Worm (Caenorhabditis elegans) whole organism, young adult: Measurements from ENCODE around the gene C38D4.10.
"Not testable (repeated sequence)": the region's sequence is repeated elsewhere in the genome, so short reads cannot be mapped to it uniquely, and the experiment has no call there.

ENCODE experiments used
- B0035.1 ChIP-seq: sonication (generic microtip); optimal IDR thresholded peaks from 2 replicates; lab custom pipeline; 2016; ENCODE audit warnings: missing genetic modification characterization, mild to moderate bottlenecking, missing compliant biosample characterization, missing genotype, missing genetic modification reagents
- B0261.1 ChIP-seq: sonication (generic microtip); optimal IDR thresholded peaks from 2 replicates; lab custom pipeline; 2016; ENCODE audit warnings: mild to moderate bottlenecking, missing genetic modification characterization, moderate library complexity, missing compliant biosample characterization
- B0336.3 ChIP-seq: fragments of 200-800 bp; sonication (Bioruptor generic); IDR thresholded peaks from 2 replicates; pipeline ENCODE4 v1.3.6; 2022; ENCODE audit warnings: missing genetic modification characterization, missing compliant biosample characterization
- D2030.7 ChIP-seq: fragments of 200-800 bp; sonication (Bioruptor generic); IDR thresholded peaks from 2 replicates; pipeline ENCODE4 v1.3.6; 2022; ENCODE audit warnings: missing genetic modification reagents, missing genetic modification characterization, missing compliant biosample characterization
- F22D6.2 ChIP-seq: sonication (generic microtip); optimal IDR thresholded peaks from 2 replicates; lab custom pipeline; 2016; ENCODE audit warnings: mild to moderate bottlenecking, missing genetic modification characterization, missing compliant biosample characterization
- F52B5.7 ChIP-seq: sonication (generic microtip); optimal IDR thresholded peaks from 2 replicates; lab custom pipeline; 2016; ENCODE audit warnings: mild to moderate bottlenecking, missing genetic modification characterization, missing compliant biosample characterization
- Y56A3A.18 ChIP-seq: fragments of 200-800 bp; sonication (Bioruptor generic); IDR thresholded peaks from 2 replicates; pipeline ENCODE4 v1.3.6; 2022; ENCODE audit warnings: missing genetic modification reagents, missing genetic modification characterization, missing compliant biosample characterization
- Y79H2A.3 ChIP-seq: fragments of 200-800 bp; sonication (Bioruptor generic); conservative IDR thresholded peaks from 2 replicates; pipeline ENCODE4 v1.3.6; 2022; ENCODE audit warnings: missing genetic modification reagents, missing genetic modification characterization, missing compliant biosample characterization
- ZK185.1 ChIP-seq: sonication (generic microtip); optimal IDR thresholded peaks from 2 replicates; lab custom pipeline; 2016; ENCODE audit warnings: mild to moderate bottlenecking, missing genetic modification characterization, missing compliant biosample characterization; ENCODE audit not compliant: poor library complexity, severe bottlenecking
- attf-5 ChIP-seq: fragments of 200-800 bp; sonication (Bioruptor generic); optimal IDR thresholded peaks from 2 replicates; lab custom pipeline; 2018; ENCODE audit warnings: mild to moderate bottlenecking, missing genetic modification characterization, missing compliant biosample characterization
- bed-2 ChIP-seq: fragments of 200-800 bp; sonication (Bioruptor generic); IDR thresholded peaks from 2 replicates; pipeline ENCODE4 v1.3.6; 2022; ENCODE audit warnings: missing genetic modification reagents, missing genetic modification characterization, missing compliant biosample characterization
- cebp-1 ChIP-seq, 2 experiments: fragments of 200-800 bp in 1 of 2; sonication (Bioruptor generic) in 1 of 2; sonication (generic microtip) in 1 of 2; IDR thresholded peaks in 1 of 2; optimal IDR thresholded peaks in 1 of 2; 2 replicates each; pipeline versions ENCODE4 v1.3.6 to Lab custom; 2017 to 2022; ENCODE audit warnings: missing compliant biosample characterization in 2 of 2, missing genetic modification characterization in 2 of 2, mild to moderate bottlenecking in 1 of 2, missing genetic modification reagents in 1 of 2, moderate library complexity in 1 of 2
- ceh-79 ChIP-seq: sonication (generic microtip); optimal IDR thresholded peaks from 2 replicates; lab custom pipeline; 2017; ENCODE audit warnings: mild to moderate bottlenecking, missing genetic modification characterization, missing compliant biosample characterization
- die-1 ChIP-seq: sonication (generic microtip); optimal IDR thresholded peaks from 2 replicates; lab custom pipeline; 2016; ENCODE audit warnings: missing genotype, mild to moderate bottlenecking, missing genetic modification characterization, missing compliant biosample characterization
- dpl-1 ChIP-seq: fragments of 150-350 bp; optimal IDR thresholded peaks from 2 replicates; lab custom pipeline; 2014; ENCODE audit warnings: missing biosample characterization, missing genetic modification reagents, missing genetic modification characterization
- gei-17 ChIP-seq: fragments of 200-800 bp; sonication (Bioruptor generic); optimal IDR thresholded peaks from 2 replicates; lab custom pipeline; 2018; ENCODE audit warnings: mild to moderate bottlenecking, missing genetic modification characterization, missing compliant biosample characterization
- hsf-1 ChIP-seq: fragments of 200-800 bp; sonication (Bioruptor generic); IDR thresholded peaks from 2 replicates; pipeline ENCODE4 v1.3.6; 2022; ENCODE audit warnings: missing genetic modification reagents, missing genetic modification characterization, missing compliant biosample characterization
- lag-1 ChIP-seq: fragments of 200-800 bp; sonication (Bioruptor generic); IDR thresholded peaks from 2 replicates; pipeline ENCODE4 v1.3.6; 2022; ENCODE audit warnings: missing genetic modification reagents, missing genetic modification characterization, missing compliant biosample characterization
- let-526 ChIP-seq: fragments of 200-800 bp; sonication (Bioruptor generic); IDR thresholded peaks from 2 replicates; pipeline ENCODE4 v1.3.6; 2022; ENCODE audit warnings: missing genetic modification reagents, missing genetic modification characterization, missing compliant biosample characterization
- lsl-1 ChIP-seq: fragments of 200-800 bp; sonication (Bioruptor generic); optimal IDR thresholded peaks from 2 replicates; lab custom pipeline; 2018; ENCODE audit warnings: mild to moderate bottlenecking, missing genetic modification characterization, moderate library complexity, missing compliant biosample characterization
- madf-10 ChIP-seq: sonication (generic microtip); optimal IDR thresholded peaks from 2 replicates; lab custom pipeline; 2016; ENCODE audit warnings: mild to moderate bottlenecking, missing genetic modification characterization, missing compliant biosample characterization
- madf-3 ChIP-seq: fragments of 200-800 bp; sonication (Bioruptor generic); IDR thresholded peaks from 2 replicates; pipeline ENCODE4 v1.3.6; 2022; ENCODE audit warnings: missing genetic modification reagents, missing genetic modification characterization, missing compliant biosample characterization
- mes-4 ChIP-seq: sonication (generic microtip); optimal IDR thresholded peaks from 2 replicates; lab custom pipeline; 2016; ENCODE audit warnings: missing genotype, missing genetic modification characterization, missing compliant biosample characterization
- mxl-1 ChIP-seq: sonication (generic microtip); optimal IDR thresholded peaks from 2 replicates; lab custom pipeline; 2016; ENCODE audit warnings: missing genetic modification characterization, missing compliant biosample characterization
- nfya-1 ChIP-seq: sonication (generic microtip); optimal IDR thresholded peaks from 2 replicates; lab custom pipeline; 2017; ENCODE audit warnings: antibody characterized with exemption, missing compliant biosample characterization, missing genetic modification characterization, borderline replicate concordance; ENCODE audit not compliant: insufficient read depth
- nfya-2 ChIP-seq: fragments of 200-800 bp; sonication (Bioruptor generic); IDR thresholded peaks from 2 replicates; pipeline ENCODE4 v1.3.6; 2022; ENCODE audit warnings: missing genetic modification reagents, missing genetic modification characterization, missing compliant biosample characterization
- nhr-27 ChIP-seq: fragments of 200-800 bp; sonication (Bioruptor generic); optimal IDR thresholded peaks from 2 replicates; lab custom pipeline; 2018; ENCODE audit warnings: mild to moderate bottlenecking, missing genetic modification characterization, moderate library complexity, missing compliant biosample characterization
- nhr-80 ChIP-seq: sonication (generic microtip); optimal IDR thresholded peaks from 2 replicates; lab custom pipeline; 2016; ENCODE audit warnings: missing genetic modification characterization, missing compliant biosample characterization
- nhr-90 ChIP-seq: sonication (generic microtip); optimal IDR thresholded peaks from 2 replicates; lab custom pipeline; 2016; ENCODE audit warnings: missing genotype, mild to moderate bottlenecking, missing genetic modification characterization, missing compliant biosample characterization
- snpc-4 ChIP-seq, 5 experiments: fragments of 150-350 bp in 1 of 5; sonication (generic microtip) in 4 of 5; optimal IDR thresholded peaks; 2 replicates each; lab custom pipeline; 2014 to 2018; ENCODE audit warnings: missing genetic modification characterization in 5 of 5, missing biosample characterization in 3 of 5, antibody characterized with exemption in 2 of 5, mild to moderate bottlenecking in 2 of 5, missing compliant biosample characterization in 2 of 5, missing genotype in 2 of 5, moderate library complexity in 2 of 5, missing genetic modification reagents in 1 of 5
- somi-1 ChIP-seq: fragments of 200-800 bp; sonication (Bioruptor generic); optimal IDR thresholded peaks from 2 replicates; lab custom pipeline; 2018; ENCODE audit warnings: mild to moderate bottlenecking, missing genetic modification characterization, missing compliant biosample characterization
- xnd-1 ChIP-seq: sonication (generic microtip); optimal IDR thresholded peaks from 2 replicates; lab custom pipeline; 2016; ENCODE audit warnings: missing genotype, missing genetic modification reagents, missing genetic modification characterization, missing compliant biosample characterization
- ztf-22 ChIP-seq: fragments of 200-800 bp; sonication (Bioruptor generic); optimal IDR thresholded peaks from 2 replicates; lab custom pipeline; 2018; ENCODE audit warnings: mild to moderate bottlenecking, missing genetic modification characterization, moderate library complexity, missing compliant biosample characterization
- ztf-25 ChIP-seq: fragments of 200-800 bp; sonication (Bioruptor generic); IDR thresholded peaks from 2 replicates; pipeline ENCODE4 v1.3.6; 2022; ENCODE audit warnings: missing genetic modification reagents, missing genetic modification characterization, missing compliant biosample characterization
- ztf-28 ChIP-seq: fragments of 200-800 bp; sonication (Bioruptor generic); IDR thresholded peaks from 2 replicates; pipeline ENCODE4 v1.3.6; 2022; ENCODE audit warnings: missing genetic modification reagents, missing genetic modification characterization, missing compliant biosample characterization
- ztf-6 ChIP-seq: fragments of 200-800 bp; sonication (Bioruptor generic); IDR thresholded peaks from 2 replicates; pipeline ENCODE4 v1.3.6; 2022; ENCODE audit warnings: missing genetic modification reagents, missing genetic modification characterization, missing compliant biosample characterization

C38D4.10 gene

ce11 chrIII:4740820-4741219 is 41.5 kb upstream of the C38D4.10 start:
- TF ChIP-seq lag-1 (GFP tag; lab: Robert Waterston, UW) = no peak
- no peak for TF ChIP-seq ztf-28 (GFP tag; lab: Robert Waterston, UW)
- TF ChIP-seq cebp-1 (GFP tag; IDR thresholded peaks at IDR 0.05; lab: Robert Waterston, UW) = no peak
- TF ChIP-seq cebp-1 (tag; optimal IDR thresholded peaks at IDR 0.05; lab: Kevin White, UChicago) = peak; percentile 48
- TF ChIP-seq madf-3 = no peak
- TF ChIP-seq nhr-80 (tag; lab: Kevin White, UChicago) = peak; percentile 32
- no peak for TF ChIP-seq die-1 (tag; lab: Kevin White, UChicago)
- no peak for TF ChIP-seq nfya-1 (tag; lab: Kevin White, UChicago)
- no peak for TF ChIP-seq nfya-2 (GFP tag; lab: Robert Waterston, UW)

DNA sequence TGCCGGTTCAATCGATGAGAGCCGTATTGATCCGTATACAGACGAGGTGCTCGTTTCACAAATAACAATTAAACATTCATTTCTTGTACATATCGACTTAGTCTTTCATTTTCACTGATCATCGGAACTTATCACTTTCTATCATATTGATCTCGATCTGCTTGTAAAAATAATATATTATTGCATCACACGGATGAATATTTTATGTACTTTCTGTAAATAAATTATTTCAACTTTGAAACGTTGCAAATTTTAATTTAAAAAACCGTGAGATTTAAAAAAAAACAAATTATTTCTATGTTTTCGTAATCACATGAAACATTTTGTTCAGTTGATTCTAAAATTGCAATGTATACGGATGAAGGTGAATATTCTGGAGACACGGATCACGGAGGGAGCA is 39.7 kb upstream of the C38D4.10 start, which contains the start of gene twk-6:
twk-6 (plus strand) TSS at position 301 of the 400 bp plus-strand sequence.
- TF ChIP-seq madf-10 (tag; lab: Kevin White, UChicago); mxl-1 (tag; lab: Kevin White, UChicago); B0035.1: not testable (repeated sequence)

DNA sequence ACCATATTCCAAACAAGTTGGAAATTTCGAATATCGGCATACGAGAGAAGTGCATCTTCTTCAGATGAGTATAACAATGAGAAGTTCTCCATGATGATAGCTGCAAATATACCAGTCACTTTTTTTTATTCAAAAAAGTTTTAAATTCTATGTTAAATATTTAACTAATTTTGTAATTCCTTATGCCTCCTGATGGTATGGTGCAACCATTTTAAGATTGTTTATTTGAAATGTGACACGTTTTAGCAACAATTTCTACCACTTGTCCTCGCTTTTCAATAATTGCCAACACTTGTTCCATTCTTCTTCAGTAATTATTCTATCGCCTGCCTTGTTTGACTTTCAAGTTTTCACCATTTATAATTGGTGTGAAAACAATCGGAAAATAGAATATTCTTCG is 36.4 kb upstream of the C38D4.10 start, which contains the start of gene F17C8.6:
F17C8.6 (minus strand) TSS at position 101 of the 400 bp plus-strand sequence.
- TF ChIP-seq ceh-79 (no peak), gei-17 (GFP tag; lab: Kevin White, UChicago) (no peak), nhr-80 (tag; lab: Kevin White, UChicago) (no peak), ZK185.1 (tag; lab: Kevin White, UChicago) (no peak), snpc-4 (GFP tag; optimal IDR thresholded peaks at IDR 0.05; lab: Kevin White, UChicago) (no peak), snpc-4 (tag; optimal IDR thresholded peaks at IDR 0.05; lab: Kevin White, UChicago) (no peak), dpl-1 (GFP tag; lab: Kevin White, UChicago) (no peak), B0261.1 (tag; lab: Kevin White, UChicago) (no peak), mes-4 (tag; lab: Kevin White, UChicago) (no peak), ztf-6 (no peak), B0336.3 (GFP tag; lab: Robert Waterston, UW) (no peak), hsf-1 (GFP tag; lab: Robert Waterston, UW) (no peak), Y56A3A.18 (GFP tag; lab: Robert Waterston, UW) (no peak), bed-2 (GFP tag; lab: Robert Waterston, UW) (no peak), F52B5.7 (tag; lab: Kevin White, UChicago) (no peak)

ce11 chrIII:4748109-4748508 is 34.2 kb upstream of the C38D4.10 start, which contains the start of gene col-89:
TSS of gene col-89 (plus strand) at chrIII:4748127.
- TF ChIP-seq D2030.7 (no peak), dpl-1 (GFP tag; lab: Kevin White, UChicago) (no peak), nhr-90 (tag; lab: Kevin White, UChicago) (no peak), somi-1 (GFP tag; lab: Kevin White, UChicago) (no peak), lsl-1 (no peak), snpc-4 (GFP tag; optimal IDR thresholded peaks at IDR 0.05; lab: Kevin White, UChicago) (no peak), snpc-4 (tag; optimal IDR thresholded peaks at IDR 0.05; lab: Kevin White, UChicago) (no peak), Y79H2A.3 (GFP tag; lab: Robert Waterston, UW) (no peak), let-526 (GFP tag; lab: Robert Waterston, UW) (no peak), F22D6.2 (tag; lab: Kevin White, UChicago) (no peak), nhr-27 (tag; lab: Kevin White, UChicago) (no peak), ztf-25 (GFP tag; lab: Robert Waterston, UW) (no peak), xnd-1 (tag; lab: Kevin White, UChicago) (no peak), ztf-22 (GFP tag; lab: Kevin White, UChicago) (no peak), attf-5 (GFP tag; lab: Kevin White, UChicago) (no peak)
